Fruit fly (Drosophila melanogaster) whole organism, prepupa: ENCODE measurements around the gene CG16782.

Source experiments
- Blimp-1 ChIP-seq: fragments of 200-800 bp; sonication (Bioruptor generic); optimal IDR thresholded peaks from 3 replicates; lab custom pipeline; 2017; ENCODE audit warnings: missing biosample characterization, missing genetic modification characterization, mild to moderate bottlenecking, moderate library complexity, missing genetic modification reagents
- CG10669 ChIP-seq: fragments of 200-800 bp; sonication (Bioruptor generic); optimal IDR thresholded peaks from 3 replicates; lab custom pipeline; 2018; ENCODE audit warnings: missing biosample characterization, mild to moderate bottlenecking, missing genetic modification characterization, moderate library complexity
- CG11294 ChIP-seq: fragments of 200-800 bp; sonication (Bioruptor generic); IDR thresholded peaks from 2 replicates; pipeline ENCODE4 v1.3.6; 2022; ENCODE audit warnings: missing biosample characterization, missing genetic modification characterization
- CG11762 ChIP-seq: fragments of 200-800 bp; sonication (Bioruptor generic); optimal IDR thresholded peaks from 3 replicates; lab custom pipeline; 2016; ENCODE audit warnings: missing biosample characterization, missing genetic modification characterization; ENCODE audit not compliant: insufficient read depth
- CG11902 ChIP-seq: fragments of 200-800 bp; sonication (Bioruptor generic); optimal IDR thresholded peaks from 3 replicates; lab custom pipeline; 2016; ENCODE audit warnings: missing biosample characterization, missing genetic modification characterization
- CG15336 ChIP-seq: fragments of 200-800 bp; sonication (Bioruptor generic); IDR thresholded peaks from 2 replicates; pipeline ENCODE4 v1.3.6; 2022; ENCODE audit warnings: missing biosample characterization, missing genetic modification characterization
- CG1621 ChIP-seq: fragments of 200-800 bp; sonication (Bioruptor generic); optimal IDR thresholded peaks from 3 replicates; lab custom pipeline; 2018; ENCODE audit warnings: missing biosample characterization, mild to moderate bottlenecking, missing genetic modification characterization
- CG3032 ChIP-seq: fragments of 200-800 bp; optimal IDR thresholded peaks from 2 replicates; lab custom pipeline; 2019; ENCODE audit warnings: missing biosample characterization, mild to moderate bottlenecking, missing genetic modification characterization, moderate library complexity
- CG31627 ChIP-seq: fragments of 200-800 bp; sonication (Bioruptor generic); optimal IDR thresholded peaks from 3 replicates; lab custom pipeline; 2016; ENCODE audit warnings: missing biosample characterization, missing genetic modification characterization
- CG32006 ChIP-seq: fragments of 200-800 bp; sonication (Bioruptor generic); optimal IDR thresholded peaks from 3 replicates; lab custom pipeline; 2017; ENCODE audit warnings: missing biosample characterization, mild to moderate bottlenecking, missing genetic modification characterization
- CG3919 ChIP-seq: fragments of 200-800 bp; sonication (Bioruptor generic); optimal IDR thresholded peaks from 3 replicates; lab custom pipeline; 2016; ENCODE audit warnings: missing biosample characterization, missing genetic modification characterization
- CG4318 ChIP-seq: fragments of 200-800 bp; sonication (Bioruptor generic); optimal IDR thresholded peaks from 3 replicates; lab custom pipeline; 2017; ENCODE audit warnings: missing biosample characterization, mild to moderate bottlenecking, missing genetic modification characterization
- CG6163 ChIP-seq: fragments of 200-800 bp; sonication (Bioruptor generic); IDR thresholded peaks from 3 replicates; pipeline ENCODE4 v1.3.6; 2022; ENCODE audit warnings: missing biosample characterization, missing genetic modification characterization
- CG6276 ChIP-seq: fragments of 200-800 bp; sonication (Bioruptor generic); optimal IDR thresholded peaks from 2 replicates; lab custom pipeline; 2017; ENCODE audit warnings: missing biosample characterization, mild to moderate bottlenecking, missing genetic modification characterization
- CG6808 ChIP-seq: fragments of 200-800 bp; sonication (Bioruptor generic); optimal IDR thresholded peaks from 3 replicates; lab custom pipeline; 2017; ENCODE audit warnings: missing biosample characterization, missing genetic modification characterization, mild to moderate bottlenecking, moderate library complexity, missing genetic modification reagents
- CG6854 ChIP-seq: fragments of 200-800 bp; sonication (Bioruptor generic); optimal IDR thresholded peaks from 2 replicates; lab custom pipeline; 2017; ENCODE audit warnings: missing biosample characterization, mild to moderate bottlenecking, missing genetic modification characterization
- CG7368 ChIP-seq: fragments of 200-800 bp; sonication (Bioruptor generic); optimal IDR thresholded peaks from 3 replicates; lab custom pipeline; 2016; ENCODE audit warnings: missing biosample characterization, missing genetic modification characterization
- CG8119 ChIP-seq: fragments of 200-800 bp; sonication (Bioruptor generic); IDR thresholded peaks from 3 replicates; pipeline ENCODE4 v1.3.6; 2022; ENCODE audit warnings: missing biosample characterization, missing genetic modification characterization
- CG8632 ChIP-seq: fragments of 200-800 bp; sonication (Bioruptor generic); optimal IDR thresholded peaks from 3 replicates; lab custom pipeline; 2016; ENCODE audit warnings: missing biosample characterization, missing genetic modification characterization
- CG9139 ChIP-seq: fragments of 200-800 bp; sonication (Bioruptor generic); optimal IDR thresholded peaks from 3 replicates; lab custom pipeline; 2017; ENCODE audit warnings: missing biosample characterization, mild to moderate bottlenecking, missing genetic modification characterization
- Eip75B ChIP-seq: fragments of 200-800 bp; sonication (Bioruptor generic); optimal IDR thresholded peaks from 3 replicates; lab custom pipeline; 2016; ENCODE audit warnings: missing biosample characterization, missing genetic modification characterization
- Eip78C ChIP-seq: fragments of 200-800 bp; sonication (Bioruptor generic); peaks from one replicate; lab custom pipeline; 2016; ENCODE audit warnings: missing biosample characterization, missing genetic modification characterization
- Eip93F ChIP-seq: fragments of 200-800 bp; sonication (Bioruptor generic); optimal IDR thresholded peaks from 2 replicates; lab custom pipeline; 2016; ENCODE audit warnings: missing biosample characterization, mild to moderate bottlenecking, missing genetic modification characterization
- Ets21C ChIP-seq: fragments of 200-800 bp; sonication (Bioruptor generic); optimal IDR thresholded peaks from 3 replicates; lab custom pipeline; 2016; ENCODE audit warnings: missing biosample characterization, missing genetic modification characterization
- Ets96B ChIP-seq: fragments of 200-800 bp; optimal IDR thresholded peaks from 2 replicates; lab custom pipeline; 2019; ENCODE audit warnings: missing biosample characterization, mild to moderate bottlenecking, missing genetic modification characterization, moderate library complexity
- Gug ChIP-seq: fragments of 200-800 bp; sonication (Bioruptor generic); IDR thresholded peaks from 2 replicates; pipeline ENCODE4 v1.3.6; 2022; ENCODE audit warnings: missing biosample characterization, missing genetic modification characterization
- Hr4 ChIP-seq: fragments of 200-800 bp; sonication (Bioruptor generic); optimal IDR thresholded peaks from 3 replicates; lab custom pipeline; 2016; ENCODE audit warnings: missing biosample characterization, missing genetic modification characterization
- Lpt ChIP-seq: fragments of 200-800 bp; sonication (Bioruptor generic); optimal IDR thresholded peaks from 3 replicates; lab custom pipeline; 2016; ENCODE audit warnings: missing biosample characterization, missing genetic modification characterization
- Met ChIP-seq: fragments of 200-800 bp; sonication (Bioruptor generic); optimal IDR thresholded peaks from 3 replicates; lab custom pipeline; 2016; ENCODE audit warnings: missing biosample characterization, missing genetic modification characterization
- OdsH ChIP-seq: fragments of 200-800 bp; sonication (Bioruptor generic); optimal IDR thresholded peaks from 3 replicates; lab custom pipeline; 2016; ENCODE audit warnings: missing biosample characterization, missing genetic modification characterization
- Sox102F ChIP-seq: fragments of 200-800 bp; sonication (Bioruptor generic); optimal IDR thresholded peaks from 2 replicates; lab custom pipeline; 2016; ENCODE audit warnings: missing biosample characterization, mild to moderate bottlenecking, missing genetic modification characterization
- Sox14 ChIP-seq: fragments of 200-800 bp; sonication (Bioruptor generic); optimal IDR thresholded peaks from 3 replicates; lab custom pipeline; 2016; ENCODE audit warnings: missing biosample characterization, missing genetic modification characterization
- Sox15 ChIP-seq: fragments of 200-800 bp; sonication (Bioruptor generic); optimal IDR thresholded peaks from 3 replicates; lab custom pipeline; 2016; ENCODE audit warnings: missing biosample characterization, missing genetic modification characterization
- acj6 ChIP-seq: fragments of 200-800 bp; sonication (Bioruptor generic); optimal IDR thresholded peaks from 3 replicates; lab custom pipeline; 2016; ENCODE audit warnings: missing biosample characterization, missing genetic modification characterization
- dsx ChIP-seq: fragments of 200-800 bp; optimal IDR thresholded peaks from 3 replicates; lab custom pipeline; 2019; ENCODE audit warnings: missing biosample characterization, mild to moderate bottlenecking, missing genetic modification characterization, moderate library complexity; ENCODE audit not compliant: poor library complexity, severe bottlenecking
- eg ChIP-seq: fragments of 200-800 bp; sonication (Bioruptor generic); IDR thresholded peaks from 3 replicates; pipeline ENCODE4 v1.3.6; 2022; ENCODE audit warnings: missing biosample characterization, missing genetic modification characterization
- esn ChIP-seq: fragments of 200-800 bp; sonication (Bioruptor generic); optimal IDR thresholded peaks from 2 replicates; lab custom pipeline; 2016; ENCODE audit warnings: missing biosample characterization, mild to moderate bottlenecking, missing genetic modification characterization, moderate library complexity
- fd59A ChIP-seq: fragments of 200-800 bp; sonication (Bioruptor generic); optimal IDR thresholded peaks from 2 replicates; lab custom pipeline; 2017; ENCODE audit warnings: missing biosample characterization, mild to moderate bottlenecking, missing genetic modification characterization, missing genetic modification reagents
- fd85E ChIP-seq: fragments of 200-800 bp; sonication (Bioruptor generic); optimal IDR thresholded peaks from 3 replicates; lab custom pipeline; 2016; ENCODE audit warnings: missing biosample characterization, missing genetic modification characterization
- lz ChIP-seq: fragments of 200-800 bp; sonication (Bioruptor generic); optimal IDR thresholded peaks from 3 replicates; lab custom pipeline; 2016; ENCODE audit warnings: missing biosample characterization, missing genetic modification characterization
- net ChIP-seq: fragments of 200-800 bp; sonication (Bioruptor generic); optimal IDR thresholded peaks from 3 replicates; lab custom pipeline; 2016; ENCODE audit warnings: missing biosample characterization, missing genetic modification characterization
- spab ChIP-seq: fragments of 200-800 bp; sonication (Bioruptor generic); optimal IDR thresholded peaks from 2 replicates; lab custom pipeline; 2017; ENCODE audit warnings: missing biosample characterization, mild to moderate bottlenecking, missing genetic modification characterization, missing genetic modification reagents
- ss ChIP-seq, 2 experiments: fragments of 200-800 bp; sonication (Bioruptor generic); optimal IDR thresholded peaks; 2 replicates in 1 of 2; 3 replicates in 1 of 2; lab custom pipeline; 2017 to 2018; ENCODE audit warnings: mild to moderate bottlenecking in 2 of 2, missing biosample characterization in 2 of 2, missing genetic modification characterization in 2 of 2, moderate library complexity in 1 of 2
- vri ChIP-seq: fragments of 200-800 bp; sonication (Bioruptor generic); optimal IDR thresholded peaks from 3 replicates; lab custom pipeline; 2016; ENCODE audit warnings: missing biosample characterization, mild to moderate bottlenecking, missing genetic modification characterization

The CG16782 gene

dm6 chrX:3457518-3457917, 2.5 kb downstream of the CG16782 start:
- peak; percentile 41; the same call in 1 of the 2 replicates for TF ChIP-seq CG15336 (GFP tag; lab: Robert Waterston, UW)
- TF ChIP-seq eg (GFP tag; lab: Robert Waterston, UW) = peak; percentile 53; the same call in 1 of the 3 replicates
- peak; percentile 23; the same call in 1 of the 2 replicates for TF ChIP-seq CG11294 (GFP tag; lab: Robert Waterston, UW)
- TF ChIP-seq Lpt = no peak
- TF ChIP-seq CG8119 (GFP tag; lab: Robert Waterston, UW) = 0 out of 3 replicates have a peak, but pooled peaks have one; percentile 19
- 0 out of 3 replicates have a peak, but pooled peaks have one; percentile 11 for TF ChIP-seq CG6163 (GFP tag; lab: Robert Waterston, UW)
- no peak for TF ChIP-seq Sox15 (GFP tag; lab: Kevin White, UChicago)
- TF ChIP-seq Eip75B (GFP tag; lab: Kevin White, UChicago) = no peak
- TF ChIP-seq esn = no peak
- peak; percentile 36; the same call in 1 of the 2 replicates for TF ChIP-seq Gug (GFP tag; lab: Robert Waterston, UW)
- TF ChIP-seq CG32006 (GFP tag; lab: Kevin White, UChicago) = peak; percentile 35
- TF ChIP-seq, all 60 proteins: peak for 7

DNA sequence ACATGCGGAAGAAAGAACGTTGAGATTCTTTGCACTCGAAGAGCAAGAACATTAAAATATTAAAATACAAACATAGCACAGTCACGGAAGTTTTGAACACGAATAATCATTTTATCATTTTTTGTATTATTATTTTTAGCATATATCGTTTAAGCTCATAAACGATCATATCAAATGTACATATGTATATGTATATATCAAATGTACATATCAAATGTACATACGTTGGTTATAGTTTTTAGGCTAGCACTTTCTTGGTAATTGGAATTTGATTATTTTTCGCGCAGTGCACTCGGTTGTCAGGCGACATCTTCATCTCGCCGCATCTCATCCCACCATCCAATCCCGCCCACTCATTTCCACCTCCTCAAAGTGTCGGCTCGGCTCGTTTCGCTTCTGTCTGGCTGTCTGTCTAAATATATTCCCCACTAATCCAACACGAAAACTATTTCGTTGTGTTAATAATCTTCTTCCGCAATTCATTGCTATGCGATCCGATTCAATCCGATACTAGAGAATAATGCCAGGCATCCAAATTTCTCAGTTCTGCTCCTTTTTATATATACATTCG, 4.5 kb downstream of the CG16782 start:
- TF ChIP-seq Hr4 (GFP tag; lab: Kevin White, UChicago) = no peak
- TF ChIP-seq CG32006 (GFP tag; lab: Kevin White, UChicago) = peak; percentile 44
- no peak for TF ChIP-seq CG10669 (GFP tag; lab: Kevin White, UChicago)
- TF ChIP-seq net (GFP tag; lab: Kevin White, UChicago) = no peak
- no peak for TF ChIP-seq acj6 (GFP tag; lab: Kevin White, UChicago)
- TF ChIP-seq CG15336 (GFP tag; lab: Robert Waterston, UW) = peak; percentile 25; the same call in 1 of the 2 replicates
- peak; percentile 44; the same call in 1 of the 3 replicates for TF ChIP-seq eg (GFP tag; lab: Robert Waterston, UW)
- TF ChIP-seq fd59A (GFP tag; lab: Kevin White, UChicago) = no peak
- no peak for TF ChIP-seq Ets96B (tag; lab: Kevin White, UChicago)
- TF ChIP-seq CG11294 (GFP tag; lab: Robert Waterston, UW) = no peak
- no peak for TF ChIP-seq Eip78C (GFP tag; lab: Kevin White, UChicago)
- no peak for TF ChIP-seq ss (GFP tag; optimal IDR thresholded peaks at IDR 0.05; lab: Kevin White, UChicago)
- TF ChIP-seq CG11902 (GFP tag; lab: Kevin White, UChicago) = no peak
- TF ChIP-seq vri (GFP tag; lab: Kevin White, UChicago) = no peak
- peak; percentile 14 for TF ChIP-seq CG4318

DNA sequence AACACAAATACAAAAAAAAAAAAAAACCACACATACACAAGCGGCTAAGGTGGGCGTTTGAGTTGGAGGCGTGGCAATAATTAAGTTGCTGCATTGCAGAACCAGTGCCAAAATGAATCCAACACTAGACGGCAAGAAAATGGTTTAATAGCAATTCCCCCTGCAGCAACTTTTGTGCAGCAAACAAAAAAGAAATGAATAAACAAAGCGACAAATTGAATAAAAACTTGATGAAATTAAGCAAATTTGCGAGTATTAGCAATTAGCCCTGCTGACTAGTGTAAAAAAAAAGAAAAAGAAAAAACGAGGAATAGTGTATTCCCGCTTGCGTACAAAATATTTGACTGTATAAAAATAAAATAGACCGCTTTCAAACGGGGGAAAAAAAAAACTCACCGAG, 5.3 kb downstream of the CG16782 start:
- TF ChIP-seq Sox102F (GFP tag; lab: Kevin White, UChicago) = no peak
- no peak for TF ChIP-seq ss (GFP tag; optimal IDR thresholded peaks at IDR 0.05; lab: Kevin White, UChicago)
- no peak for TF ChIP-seq CG11762
- TF ChIP-seq spab = no peak
- peak; percentile 36 for TF ChIP-seq CG3919 (GFP tag; lab: Kevin White, UChicago)
- TF ChIP-seq eg (GFP tag; lab: Robert Waterston, UW) = peak; percentile 88
- TF ChIP-seq CG11294 (GFP tag; lab: Robert Waterston, UW) = peak; percentile 59; the same call in 1 of the 2 replicates
- TF ChIP-seq Sox15 (GFP tag; lab: Kevin White, UChicago) = no peak
- peak; percentile 83 for TF ChIP-seq CG32006 (GFP tag; lab: Kevin White, UChicago)
- TF ChIP-seq Hr4 (GFP tag; lab: Kevin White, UChicago) = peak; percentile 84
- TF ChIP-seq CG3032 (tag; lab: Kevin White, UChicago) = no peak
- TF ChIP-seq acj6 (GFP tag; lab: Kevin White, UChicago) = peak; percentile 11
- TF ChIP-seq OdsH (GFP tag; lab: Kevin White, UChicago) = peak; percentile 43
- TF ChIP-seq CG8632 = no peak
- TF ChIP-seq CG31627 (GFP tag; lab: Kevin White, UChicago) = no peak
- no peak for TF ChIP-seq Met (GFP tag; lab: Kevin White, UChicago)
- TF ChIP-seq CG1621 (tag; lab: Kevin White, UChicago) = no peak
- TF ChIP-seq CG6854 (GFP tag; lab: Kevin White, UChicago) = no peak
- no peak for TF ChIP-seq Eip93F (GFP tag; lab: Kevin White, UChicago)
- no peak for TF ChIP-seq Ets96B (tag; lab: Kevin White, UChicago)
- TF ChIP-seq net (GFP tag; lab: Kevin White, UChicago) = peak; percentile 40
- TF ChIP-seq Sox14 (GFP tag; lab: Kevin White, UChicago) = peak; percentile 22
- TF ChIP-seq Ets21C (GFP tag; lab: Kevin White, UChicago) = no peak
- peak; percentile 82 for TF ChIP-seq CG6276
- TF ChIP-seq Blimp-1 (GFP tag; lab: Kevin White, UChicago) = no peak
- TF ChIP-seq Lpt = peak; percentile 47
- no peak for TF ChIP-seq Eip75B (GFP tag; lab: Kevin White, UChicago)
- TF ChIP-seq fd85E (GFP tag; lab: Kevin White, UChicago) = no peak
- TF ChIP-seq CG6808 (GFP tag; lab: Kevin White, UChicago) = no peak
- peak; percentile 86 for TF ChIP-seq CG8119 (GFP tag; lab: Robert Waterston, UW)
- TF ChIP-seq CG9139 (GFP tag; lab: Kevin White, UChicago) = no peak
- TF ChIP-seq dsx (GFP tag; lab: Kevin White, UChicago) = no peak
- no peak for TF ChIP-seq CG7368 (GFP tag; lab: Kevin White, UChicago)
- no peak for TF ChIP-seq lz (GFP tag; lab: Kevin White, UChicago)
